Worm (Caenorhabditis elegans) whole organism, L2 larva: ENCODE results near the gene F48E8.4.

Source experiments
- C34F6.9 ChIP-seq: fragments of 150-350 bp; optimal IDR thresholded peaks from 2 replicates; lab custom pipeline; 2014; ENCODE audit warnings: missing biosample characterization, missing genetic modification characterization
- R02D3.7 ChIP-seq: fragments of 150-350 bp; optimal IDR thresholded peaks from 2 replicates; lab custom pipeline; 2014; ENCODE audit warnings: missing biosample characterization, missing genetic modification characterization
- Y55F3AM.14 ChIP-seq: fragments of 200-800 bp; sonication (Bioruptor generic); optimal IDR thresholded peaks from 2 replicates; lab custom pipeline; 2018; ENCODE audit warnings: mild to moderate bottlenecking, missing genetic modification characterization, missing compliant biosample characterization
- ZK546.5 ChIP-seq: sonication (generic microtip); optimal IDR thresholded peaks from 2 replicates; lab custom pipeline; 2017; ENCODE audit warnings: missing biosample characterization, missing genetic modification characterization
- aly-2 ChIP-seq: fragments of 150-350 bp; optimal IDR thresholded peaks from 2 replicates; lab custom pipeline; 2014; ENCODE audit warnings: missing biosample characterization, missing genetic modification characterization
- ceh-16 ChIP-seq: fragments of 150-350 bp; optimal IDR thresholded peaks from 2 replicates; lab custom pipeline; 2014; ENCODE audit warnings: missing biosample characterization, missing genetic modification characterization
- ceh-82 ChIP-seq: fragments of 150-350 bp; optimal IDR thresholded peaks from 2 replicates; lab custom pipeline; 2014; ENCODE audit warnings: missing biosample characterization, missing genetic modification characterization
- crh-2 ChIP-seq: sonication (generic microtip); optimal IDR thresholded peaks from 2 replicates; lab custom pipeline; 2017; ENCODE audit warnings: missing biosample characterization, missing genetic modification characterization
- elt-1 ChIP-seq: fragments of 150-350 bp; optimal IDR thresholded peaks from 2 replicates; lab custom pipeline; 2014; ENCODE audit warnings: missing biosample characterization, missing genetic modification characterization
- elt-3 ChIP-seq: sonication (generic microtip); optimal IDR thresholded peaks from 2 replicates; lab custom pipeline; 2017; ENCODE audit warnings: missing biosample characterization, missing genetic modification characterization
- fos-1 ChIP-seq: fragments of 150-350 bp; optimal IDR thresholded peaks from 2 replicates; lab custom pipeline; 2014; ENCODE audit warnings: missing biosample characterization, missing genetic modification characterization
- gmeb-1 ChIP-seq: fragments of 150-350 bp; optimal IDR thresholded peaks from 2 replicates; lab custom pipeline; 2014; ENCODE audit warnings: missing biosample characterization, missing genetic modification characterization
- lin-11 ChIP-seq: fragments of 150-350 bp; sonication (generic microtip); optimal IDR thresholded peaks from 2 replicates; lab custom pipeline; 2014; ENCODE audit warnings: missing biosample characterization, missing genetic modification characterization, inconsistent platforms, mixed read lengths
- lin-13 ChIP-seq: fragments of 150-350 bp; optimal IDR thresholded peaks from 2 replicates; lab custom pipeline; 2014; ENCODE audit warnings: missing biosample characterization, missing genetic modification reagents, missing genetic modification characterization
- lin-39 ChIP-seq: fragments of 150-350 bp; optimal IDR thresholded peaks from 2 replicates; lab custom pipeline; 2014; ENCODE audit warnings: missing biosample characterization, missing genetic modification reagents, missing genetic modification characterization
- lsy-2 ChIP-seq, 2 experiments: fragments of 150-350 bp in 1 of 2; sonication (generic microtip) in 1 of 2; optimal IDR thresholded peaks; 2 replicates each; lab custom pipeline; 2014 to 2017; ENCODE audit warnings: missing biosample characterization in 2 of 2, missing genetic modification characterization in 2 of 2
- mab-5 ChIP-seq: fragments of 150-350 bp; optimal IDR thresholded peaks from 2 replicates; lab custom pipeline; 2014; ENCODE audit warnings: missing biosample characterization, missing genetic modification characterization
- mbf-1 ChIP-seq: sonication (generic microtip); optimal IDR thresholded peaks from 2 replicates; lab custom pipeline; 2017; ENCODE audit warnings: missing biosample characterization, missing genetic modification characterization
- nhr-21 ChIP-seq: fragments of 150-350 bp; optimal IDR thresholded peaks from 2 replicates; lab custom pipeline; 2014; ENCODE audit warnings: missing biosample characterization, missing genetic modification characterization
- nhr-23 ChIP-seq: fragments of 150-350 bp; optimal IDR thresholded peaks from 2 replicates; lab custom pipeline; 2014; ENCODE audit warnings: missing biosample characterization, missing genetic modification reagents, missing genetic modification characterization
- nhr-237 ChIP-seq: fragments of 150-350 bp; optimal IDR thresholded peaks from 2 replicates; lab custom pipeline; 2014; ENCODE audit warnings: missing biosample characterization, missing genetic modification characterization
- nhr-25 ChIP-seq: fragments of 150-350 bp; sonication (generic microtip); optimal IDR thresholded peaks from 3 replicates; lab custom pipeline; 2014; ENCODE audit warnings: missing biosample characterization, missing genetic modification characterization
- nhr-6 ChIP-seq: fragments of 150-350 bp; optimal IDR thresholded peaks from 2 replicates; lab custom pipeline; 2014; ENCODE audit warnings: missing biosample characterization, missing genetic modification characterization
- nhr-77 ChIP-seq: fragments of 150-350 bp; optimal IDR thresholded peaks from 2 replicates; lab custom pipeline; 2014; ENCODE audit warnings: missing biosample characterization, missing genetic modification characterization
- peb-1 ChIP-seq: fragments of 150-350 bp; optimal IDR thresholded peaks from 2 replicates; lab custom pipeline; 2014; ENCODE audit warnings: missing biosample characterization, missing genetic modification characterization
- skn-1 ChIP-seq: sonication (generic microtip); optimal IDR thresholded peaks from 2 replicates; lab custom pipeline; 2017; ENCODE audit warnings: missing biosample characterization, missing genetic modification characterization
- sma-3 ChIP-seq: sonication (generic microtip); optimal IDR thresholded peaks from 2 replicates; lab custom pipeline; 2016; ENCODE audit warnings: missing genetic modification reagents, missing genetic modification characterization, missing compliant biosample characterization
- sma-9 ChIP-seq, 2 experiments: fragments of 150-350 bp in 1 of 2; sonication (generic microtip) in 1 of 2; optimal IDR thresholded peaks; 2 replicates each; lab custom pipeline; 2014 to 2016; ENCODE audit warnings: missing genetic modification characterization in 2 of 2, mild to moderate bottlenecking in 1 of 2, missing biosample characterization in 1 of 2, missing compliant biosample characterization in 1 of 2, missing genetic modification reagents in 1 of 2, moderate library complexity in 1 of 2
- snpc-4 ChIP-seq: fragments of 150-350 bp; optimal IDR thresholded peaks from 2 replicates; lab custom pipeline; 2014; ENCODE audit warnings: missing biosample characterization, missing genetic modification characterization
- unc-55 ChIP-seq: fragments of 150-350 bp; sonication (generic microtip); optimal IDR thresholded peaks from 3 replicates; lab custom pipeline; 2014; ENCODE audit warnings: missing biosample characterization, missing genetic modification reagents, missing genetic modification characterization
- unc-62 ChIP-seq: fragments of 150-350 bp; optimal IDR thresholded peaks from 2 replicates; lab custom pipeline; 2014; ENCODE audit warnings: missing biosample characterization, missing genetic modification reagents, missing genetic modification characterization
- zag-1 ChIP-seq: fragments of 150-350 bp; optimal IDR thresholded peaks from 2 replicates; lab custom pipeline; 2014; ENCODE audit warnings: missing biosample characterization, missing genetic modification characterization
- ztf-1 ChIP-seq: fragments of 200-800 bp; sonication (Bioruptor generic); conservative IDR thresholded peaks from 2 replicates; pipeline ENCODE4 v1.3.6; 2022; ENCODE audit warnings: missing genetic modification characterization, missing compliant biosample characterization
- ztf-4 ChIP-seq: fragments of 150-350 bp; optimal IDR thresholded peaks from 2 replicates; lab custom pipeline; 2014; ENCODE audit warnings: missing biosample characterization, missing genetic modification characterization

The F48E8.4 gene

ce11 chrIII:5486345-5486744 is 33.0 kb downstream of the F48E8.4 start:
- TF ChIP-seq fos-1 (tag; lab: Kevin White, UChicago) = no peak
- no peak for TF ChIP-seq lin-11 (tag; lab: Kevin White, UChicago)
- TF ChIP-seq ZK546.5 (tag; lab: Kevin White, UChicago) = no peak
- TF ChIP-seq gmeb-1 (tag; lab: Kevin White, UChicago) = no peak

DNA sequence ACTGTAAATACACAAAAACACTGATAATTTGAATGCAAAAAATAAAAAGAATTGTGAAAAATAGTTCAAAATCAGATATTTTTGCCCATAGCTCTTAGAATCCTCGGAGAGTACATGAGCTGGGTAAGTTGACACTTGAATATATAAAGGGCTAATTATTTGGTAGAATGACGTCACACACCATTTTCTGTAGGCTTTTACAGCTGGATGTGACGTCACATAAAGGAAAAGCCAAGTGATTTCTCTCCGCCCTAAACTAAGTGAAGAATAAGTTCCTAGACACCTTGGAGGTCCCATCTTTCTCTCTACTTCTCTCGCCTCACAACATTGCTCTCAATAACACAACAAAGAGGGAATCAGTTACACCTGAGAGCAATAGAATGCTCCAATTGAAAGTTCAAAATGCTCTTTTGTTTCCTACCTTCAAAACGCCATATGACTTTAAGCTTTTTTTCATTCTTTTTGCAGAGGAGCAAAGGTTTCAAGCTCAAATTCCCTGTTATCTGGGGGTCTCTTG is 33.8 kb downstream of the F48E8.4 start, which contains the start of gene osg-1:
TSS of gene osg-1 (plus strand) at position 467 of the 517 bp plus-strand sequence.
- TF ChIP-seq nhr-6 (no peak), unc-62 (GFP tag; lab: Kevin White, UChicago) (no peak), nhr-21 (no peak), lsy-2 (tag; optimal IDR thresholded peaks at IDR 0.05; lab: Kevin White, UChicago) (no peak), lin-11 (tag; lab: Kevin White, UChicago) (no peak), ztf-1 (GFP tag; lab: Robert Waterston, UW) (no peak), ceh-82 (tag; lab: Kevin White, UChicago) (no peak), R02D3.7 (tag; lab: Kevin White, UChicago) (no peak), ztf-4 (tag; lab: Kevin White, UChicago) (no peak), nhr-77 (tag; lab: Kevin White, UChicago) (no peak), Y55F3AM.14 (no peak), fos-1 (tag; lab: Kevin White, UChicago) (no peak), lin-13 (GFP tag; lab: Kevin White, UChicago) (no peak), lin-39 (tag; lab: Kevin White, UChicago) (no peak), elt-1 (no peak), mab-5 (tag; lab: Kevin White, UChicago) (no peak), nhr-237 (tag; lab: Kevin White, UChicago) (no peak), skn-1 (tag; lab: Kevin White, UChicago) (no peak), snpc-4 (tag; lab: Kevin White, UChicago) (no peak), ceh-16 (tag; lab: Kevin White, UChicago) (no peak)

- no peak for TF ChIP-seq nhr-25 (tag; lab: Kevin White, UChicago)
- TF ChIP-seq ZK546.5 (tag; lab: Kevin White, UChicago) = no peak
- no peak for TF ChIP-seq sma-9 (GFP tag; optimal IDR thresholded peaks at IDR 0.05; lab: Kevin White, UChicago)
- no peak for TF ChIP-seq sma-9 (tag; optimal IDR thresholded peaks at IDR 0.05; lab: Kevin White, UChicago)
- TF ChIP-seq lin-39 (tag; lab: Kevin White, UChicago) = no peak
- TF ChIP-seq aly-2 (tag; lab: Kevin White, UChicago) = no peak
- no peak for TF ChIP-seq lsy-2 (tag; optimal IDR thresholded peaks at IDR 0.05; lab: Kevin White, UChicago)
These were observed 41.8 kb downstream of the F48E8.4 start, which contains the start of gene R02F2.8 for ce11 chrIII:5495168-5495567. TSS of gene R02F2.8 (minus strand) at chrIII:5495268.

DNA sequence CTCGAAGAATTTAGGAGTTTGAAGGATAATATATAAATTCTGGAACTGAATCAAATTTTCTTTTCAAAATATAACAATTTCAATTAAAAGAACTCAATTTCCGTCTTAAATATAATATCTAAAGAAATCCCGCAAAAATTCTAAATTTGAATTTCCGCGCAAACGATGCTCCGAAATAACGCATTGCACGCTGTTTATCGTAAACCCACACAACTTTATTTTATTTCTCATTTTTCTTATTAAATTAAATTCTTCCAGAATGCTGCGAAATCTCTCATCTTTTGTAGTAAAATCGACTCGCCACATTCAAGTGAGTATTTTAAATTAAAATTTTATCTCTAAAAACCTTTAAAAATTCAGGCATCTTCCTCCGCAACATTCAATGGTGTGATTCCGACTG is 45.6 kb downstream of the F48E8.4 start, which contains the start of gene R02F2.9:
TSS of gene R02F2.9 (plus strand) at position 218 of the 400 bp plus-strand sequence.
- TF ChIP-seq unc-55 (GFP tag; lab: Kevin White, UChicago) (peak; percentile 82), sma-3 (GFP tag; lab: Kevin White, UChicago) (peak; percentile 47), elt-3 (tag; lab: Kevin White, UChicago) (no peak), crh-2 (tag; lab: Kevin White, UChicago) (peak; percentile 41), gmeb-1 (tag; lab: Kevin White, UChicago) (peak; percentile 95), zag-1 (tag; lab: Kevin White, UChicago) (no peak), peb-1 (tag; lab: Kevin White, UChicago) (no peak), nhr-237 (tag; lab: Kevin White, UChicago) (no peak), mbf-1 (no peak), sma-9 (GFP tag; optimal IDR thresholded peaks at IDR 0.05; lab: Kevin White, UChicago) (peak; percentile 32), sma-9 (tag; optimal IDR thresholded peaks at IDR 0.05; lab: Kevin White, UChicago) (no peak), lin-13 (GFP tag; lab: Kevin White, UChicago) (no peak), nhr-21 (peak; percentile 15), lsy-2 (tag; optimal IDR thresholded peaks at IDR 0.05; lab: Kevin White, UChicago) (peak in 1 of 2 experiments; percentile 47), R02D3.7 (tag; lab: Kevin White, UChicago) (peak; percentile 92), nhr-23 (tag; lab: Kevin White, UChicago) (no peak), C34F6.9 (tag; lab: Kevin White, UChicago) (peak; percentile 70), fos-1 (tag; lab: Kevin White, UChicago) (peak; percentile 4)
